Worm (Caenorhabditis elegans): ENCODE results near the gene sra-36.

DNA sequence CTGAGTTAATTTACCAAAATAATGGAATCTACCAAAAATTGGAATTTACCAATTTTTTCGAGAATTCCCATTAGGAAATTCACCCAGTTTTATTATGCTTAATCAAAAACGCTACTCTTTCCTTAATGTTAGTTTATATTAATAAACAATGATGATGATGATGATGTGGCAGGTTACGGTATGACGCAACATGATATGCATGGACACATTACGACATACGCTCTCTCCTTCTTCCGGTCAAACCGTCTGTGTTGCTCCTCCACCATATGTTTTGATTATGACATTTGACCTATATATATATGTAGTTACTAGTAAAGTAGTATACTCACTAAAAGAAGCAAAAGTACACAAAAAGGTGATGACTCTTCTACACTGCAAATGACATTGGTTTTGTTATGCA, 36.9 kb upstream of the sra-36 start:
- TF ChIP-seq snpc-4 (tag; optimal IDR thresholded peaks at IDR 0.05) (no peak), pha-4 (tag; optimal IDR thresholded peaks at IDR 0.05) (no peak)

All from whole organism, mixed stage, embryonic.